Fruit fly (Drosophila melanogaster) whole organism: ENCODE data around the gene Cisd2.

Source experiments
- CG8478 ChIP-seq: fragments of >200 bp; optimal IDR thresholded peaks from 2 replicates; lab custom pipeline; 2018; ENCODE audit warnings: inconsistent platforms
- pan ChIP-seq: fragments of >200 bp; optimal IDR thresholded peaks from 2 replicates; lab custom pipeline; 2017
- psq ChIP-seq: fragments of >200 bp; optimal IDR thresholded peaks from 2 replicates; lab custom pipeline; 2017

DNA sequence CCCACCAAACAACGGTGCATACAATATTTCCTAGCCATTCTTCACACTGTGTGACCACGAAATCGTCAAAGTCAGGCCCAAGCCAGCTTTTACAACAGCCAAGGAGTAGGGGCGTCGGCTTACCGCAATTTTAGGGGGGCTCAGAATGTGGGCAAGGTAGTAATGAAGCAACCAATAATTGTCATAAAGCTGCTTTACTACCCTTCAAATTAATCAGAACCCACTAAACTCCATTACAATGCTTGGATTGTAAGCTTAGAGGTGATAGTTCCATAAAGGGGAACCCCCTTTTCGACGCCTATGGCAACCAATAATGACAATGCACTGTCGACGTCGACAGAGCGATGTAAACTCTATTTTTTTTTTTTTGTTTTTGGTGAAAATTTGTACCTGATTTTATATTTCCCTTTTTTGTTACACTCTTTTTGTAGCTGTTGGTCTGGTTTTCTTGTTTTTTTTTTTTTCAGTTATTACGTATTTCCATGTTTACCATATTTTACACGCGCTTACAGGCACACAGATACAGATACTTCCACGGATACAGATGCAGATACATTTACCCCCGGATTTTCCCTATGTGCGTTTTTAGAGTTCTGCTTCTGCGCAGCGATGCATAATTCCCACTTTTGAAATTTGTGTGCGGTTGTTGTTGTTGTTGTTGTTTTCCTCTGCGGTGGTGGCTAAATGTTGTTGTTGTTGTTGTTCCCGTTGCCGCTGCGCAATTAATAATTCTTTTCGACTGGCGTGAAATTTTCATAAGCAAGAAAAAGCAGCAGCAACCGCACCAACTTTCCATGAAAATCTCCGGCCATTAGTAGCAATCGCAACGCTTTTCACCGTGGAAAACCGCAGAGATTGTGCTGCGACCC lies 18.4 kb downstream of the Cisd2 start:
- TF ChIP-seq psq: no peak
- no peak for TF ChIP-seq pan (lab: Kevin White, UChicago)
- TF ChIP-seq CG8478 (lab: Kevin White, UChicago): no peak
